Fruit fly (Drosophila melanogaster): Measurements from ENCODE around the gene Cisd2.

DNA sequence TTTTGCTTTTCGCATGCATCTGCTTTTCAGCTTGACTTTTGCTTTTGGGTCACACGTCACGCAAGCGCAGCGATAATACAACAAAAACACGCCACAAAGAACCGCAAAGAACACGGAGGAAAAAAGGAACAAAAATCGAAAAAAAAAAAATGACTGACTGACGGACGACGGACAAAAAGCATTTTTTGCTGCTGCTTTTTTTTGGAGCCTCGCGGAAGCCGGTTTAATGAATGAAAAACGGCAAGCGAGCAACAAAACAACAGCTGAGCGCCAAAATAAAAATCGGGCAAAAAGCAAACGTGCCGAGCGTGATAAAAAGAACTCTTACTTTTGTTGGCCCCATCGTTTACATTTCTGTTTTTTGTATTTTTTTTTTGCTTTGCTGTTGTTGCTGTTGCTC, 31.2 kb upstream of the Cisd2 start:
- TF ChIP-seq Myc (optimal IDR thresholded peaks at IDR 0.05), result no peak
- no peak for TF ChIP-seq ttk (optimal IDR thresholded peaks at IDR 0.05)
- TF ChIP-seq psq (optimal IDR thresholded peaks at IDR 0.05), result no peak

Data from Kc167 (cell line).